Worm (Caenorhabditis elegans) whole organism, L3 larva: ENCODE results near the gene col-151.

ENCODE experiments used
- R02D3.7 ChIP-seq: fragments of 150-350 bp; optimal IDR thresholded peaks from 2 replicates; lab custom pipeline; 2014; ENCODE audit warnings: missing biosample characterization, missing genetic modification characterization
- ZK546.5 ChIP-seq: sonication (generic microtip); optimal IDR thresholded peaks from 2 replicates; lab custom pipeline; 2017; ENCODE audit warnings: missing biosample characterization, missing genetic modification characterization
- aly-2 ChIP-seq: fragments of 150-350 bp; optimal IDR thresholded peaks from 2 replicates; lab custom pipeline; 2014; ENCODE audit warnings: missing biosample characterization, missing genetic modification characterization
- ceh-16 ChIP-seq: sonication (generic microtip); optimal IDR thresholded peaks from 2 replicates; lab custom pipeline; 2017; ENCODE audit warnings: missing biosample characterization, missing genetic modification characterization
- ceh-28 ChIP-seq: fragments of 150-350 bp; optimal IDR thresholded peaks from 2 replicates; lab custom pipeline; 2014; ENCODE audit warnings: missing biosample characterization, missing genetic modification reagents, missing genetic modification characterization
- ceh-9 ChIP-seq: sonication (generic microtip); optimal IDR thresholded peaks from 2 replicates; lab custom pipeline; 2018; ENCODE audit warnings: missing biosample characterization, missing genetic modification characterization
- egl-27 ChIP-seq: sonication (generic microtip); optimal IDR thresholded peaks from 4 replicates; lab custom pipeline; 2017; ENCODE audit warnings: missing biosample characterization, missing genetic modification reagents, missing genetic modification characterization
- egl-5 ChIP-seq: fragments of 150-350 bp; optimal IDR thresholded peaks from 2 replicates; lab custom pipeline; 2017; ENCODE audit warnings: missing biosample characterization, missing genetic modification reagents, missing genetic modification characterization, inconsistent platforms
- elt-1 ChIP-seq: fragments of 150-350 bp; optimal IDR thresholded peaks from 2 replicates; lab custom pipeline; 2014; ENCODE audit warnings: missing biosample characterization, missing genetic modification characterization
- elt-2 ChIP-seq: sonication (generic microtip); optimal IDR thresholded peaks from 2 replicates; lab custom pipeline; 2016; ENCODE audit warnings: missing genetic modification reagents, mild to moderate bottlenecking, missing genetic modification characterization, missing compliant biosample characterization
- elt-3 ChIP-seq, 3 experiments: fragments of 150-350 bp in 1 of 3; sonication (generic microtip) in 2 of 3; optimal IDR thresholded peaks; 2 replicates in 2 of 3; 4 replicates in 1 of 3; lab custom pipeline; 2014 to 2017; ENCODE audit warnings: missing biosample characterization in 3 of 3, missing genetic modification characterization in 3 of 3
- eor-1 ChIP-seq, 2 experiments: fragments of 150-350 bp; optimal IDR thresholded peaks; 2 replicates each; lab custom pipeline; 2014 to 2018; ENCODE audit warnings: missing biosample characterization in 2 of 2, missing genetic modification characterization in 2 of 2
- fkh-10 ChIP-seq: sonication (generic microtip); optimal IDR thresholded peaks from 2 replicates; lab custom pipeline; 2017; ENCODE audit warnings: missing biosample characterization, missing genetic modification reagents, missing genetic modification characterization
- fkh-2 ChIP-seq: fragments of 150-350 bp; optimal IDR thresholded peaks from 2 replicates; lab custom pipeline; 2014; ENCODE audit warnings: missing biosample characterization, missing genetic modification reagents, missing genetic modification characterization
- fos-1 ChIP-seq: fragments of 150-350 bp; optimal IDR thresholded peaks from 2 replicates; lab custom pipeline; 2014; ENCODE audit warnings: missing biosample characterization, missing genetic modification characterization
- jun-1 ChIP-seq: fragments of 150-350 bp; optimal IDR thresholded peaks from 2 replicates; lab custom pipeline; 2014; ENCODE audit warnings: missing biosample characterization, missing genetic modification reagents, missing genetic modification characterization
- lin-15B ChIP-seq: fragments of 150-350 bp; optimal IDR thresholded peaks from 2 replicates; lab custom pipeline; 2014; ENCODE audit warnings: missing biosample characterization, missing genetic modification characterization
- lin-39 ChIP-seq: fragments of 150-350 bp; optimal IDR thresholded peaks from 2 replicates; lab custom pipeline; 2018; ENCODE audit warnings: missing biosample characterization, missing genetic modification reagents, missing genetic modification characterization
- lsy-12 ChIP-seq: sonication (generic microtip); optimal IDR thresholded peaks from 2 replicates; lab custom pipeline; 2016; ENCODE audit warnings: mild to moderate bottlenecking, missing genetic modification characterization, missing compliant biosample characterization
- mdl-1 ChIP-seq: fragments of 150-350 bp; optimal IDR thresholded peaks from 2 replicates; lab custom pipeline; 2014; ENCODE audit warnings: missing biosample characterization, missing genetic modification characterization
- nhr-11 ChIP-seq: fragments of 150-350 bp; optimal IDR thresholded peaks from 2 replicates; lab custom pipeline; 2014; ENCODE audit warnings: missing biosample characterization, missing genetic modification characterization
- nhr-12 ChIP-seq: fragments of 150-350 bp; optimal IDR thresholded peaks from 2 replicates; lab custom pipeline; 2014; ENCODE audit warnings: missing biosample characterization, missing genetic modification characterization
- nhr-23 ChIP-seq: fragments of 150-350 bp; optimal IDR thresholded peaks from 2 replicates; lab custom pipeline; 2014; ENCODE audit warnings: missing biosample characterization, missing genetic modification reagents, missing genetic modification characterization
- nhr-25 ChIP-seq: sonication (generic microtip); optimal IDR thresholded peaks from 2 replicates; lab custom pipeline; 2017; ENCODE audit warnings: missing biosample characterization, missing genetic modification characterization
- nhr-28 ChIP-seq: fragments of 150-350 bp; optimal IDR thresholded peaks from 2 replicates; lab custom pipeline; 2014; ENCODE audit warnings: missing biosample characterization, missing genetic modification characterization
- nhr-43 ChIP-seq: sonication (generic microtip); optimal IDR thresholded peaks from 2 replicates; lab custom pipeline; 2016; ENCODE audit warnings: mild to moderate bottlenecking, missing genetic modification characterization, missing compliant biosample characterization; ENCODE audit not compliant: poor library complexity, severe bottlenecking
- nhr-67 ChIP-seq: fragments of 150-350 bp; optimal IDR thresholded peaks from 2 replicates; lab custom pipeline; 2014; ENCODE audit warnings: missing biosample characterization, missing genetic modification characterization
- nhr-76 ChIP-seq: fragments of 150-350 bp; sonication (generic microtip); optimal IDR thresholded peaks from 5 replicates; lab custom pipeline; 2014; ENCODE audit warnings: missing biosample characterization, missing genetic modification characterization
- pha-4 ChIP-seq: fragments of 150-350 bp; optimal IDR thresholded peaks from 2 replicates; lab custom pipeline; 2014; ENCODE audit warnings: missing biosample characterization, missing genetic modification reagents, missing genetic modification characterization
- pqm-1 ChIP-seq: fragments of 150-350 bp; optimal IDR thresholded peaks from 2 replicates; lab custom pipeline; 2017; ENCODE audit warnings: missing biosample characterization, missing genetic modification characterization, inconsistent platforms
- sea-2 ChIP-seq: fragments of 150-350 bp; sonication (generic microtip); optimal IDR thresholded peaks from 4 replicates; lab custom pipeline; 2014; ENCODE audit warnings: missing biosample characterization, missing genetic modification reagents, missing genetic modification characterization
- skn-1 ChIP-seq: fragments of 150-350 bp; optimal IDR thresholded peaks from 2 replicates; lab custom pipeline; 2014; ENCODE audit warnings: missing biosample characterization, missing genetic modification characterization
- snpc-4 ChIP-seq: fragments of 150-350 bp; optimal IDR thresholded peaks from 2 replicates; lab custom pipeline; 2014; ENCODE audit warnings: missing biosample characterization, missing genetic modification characterization
- tbx-2 ChIP-seq: sonication (generic microtip); optimal IDR thresholded peaks from 2 replicates; lab custom pipeline; 2016; ENCODE audit warnings: mild to moderate bottlenecking, missing genetic modification characterization, missing compliant biosample characterization
- unc-39 ChIP-seq: sonication (generic microtip); optimal IDR thresholded peaks from 4 replicates; lab custom pipeline; 2017; ENCODE audit warnings: missing biosample characterization, missing genetic modification characterization
- unc-62 ChIP-seq: fragments of 150-350 bp; sonication (generic microtip); optimal IDR thresholded peaks from 4 replicates; lab custom pipeline; 2014; ENCODE audit warnings: missing biosample characterization, missing genetic modification reagents, missing genetic modification characterization
- zag-1 ChIP-seq: fragments of 150-350 bp; optimal IDR thresholded peaks from 2 replicates; lab custom pipeline; 2014; ENCODE audit warnings: missing biosample characterization, missing genetic modification characterization
- ztf-11 ChIP-seq: fragments of 150-350 bp; optimal IDR thresholded peaks from 2 replicates; lab custom pipeline; 2014; ENCODE audit warnings: missing biosample characterization, missing genetic modification characterization

The col-151 gene

ce11 chrV:10410030-10410713, 15.1 kb upstream of the col-151 start, which contains the start of gene F15H10.12:
Gene F15H10.12 (minus strand): TSS chrV:10410080.
- no peak for TF ChIP-seq ZK546.5 (tag; lab: Kevin White, UChicago)
- no peak for TF ChIP-seq lsy-12 (tag; lab: Kevin White, UChicago)
- TF ChIP-seq unc-62 (GFP tag; lab: Kevin White, UChicago), result no peak
- TF ChIP-seq nhr-43, result no peak
- TF ChIP-seq nhr-28 (tag; lab: Kevin White, UChicago), result no peak
- TF ChIP-seq fkh-10 (GFP tag; lab: Kevin White, UChicago), result no peak
- no peak for TF ChIP-seq egl-27 (tag; lab: Kevin White, UChicago)
- TF ChIP-seq nhr-76, result no peak
- TF ChIP-seq unc-39 (tag; lab: Kevin White, UChicago), result no peak
- TF ChIP-seq lin-39 (tag; lab: Kevin White, UChicago), result no peak
- TF ChIP-seq ceh-16, result no peak
- no peak for TF ChIP-seq ceh-9 (tag; lab: Kevin White, UChicago)
- no peak for TF ChIP-seq nhr-12 (tag; lab: Kevin White, UChicago)
- no peak for TF ChIP-seq fkh-2
- no peak for TF ChIP-seq ztf-11
- no peak for TF ChIP-seq tbx-2 (tag; lab: Kevin White, UChicago)
- TF ChIP-seq nhr-25 (tag; lab: Kevin White, UChicago), result no peak
- no peak for TF ChIP-seq zag-1
- TF ChIP-seq aly-2, result no peak

DNA sequence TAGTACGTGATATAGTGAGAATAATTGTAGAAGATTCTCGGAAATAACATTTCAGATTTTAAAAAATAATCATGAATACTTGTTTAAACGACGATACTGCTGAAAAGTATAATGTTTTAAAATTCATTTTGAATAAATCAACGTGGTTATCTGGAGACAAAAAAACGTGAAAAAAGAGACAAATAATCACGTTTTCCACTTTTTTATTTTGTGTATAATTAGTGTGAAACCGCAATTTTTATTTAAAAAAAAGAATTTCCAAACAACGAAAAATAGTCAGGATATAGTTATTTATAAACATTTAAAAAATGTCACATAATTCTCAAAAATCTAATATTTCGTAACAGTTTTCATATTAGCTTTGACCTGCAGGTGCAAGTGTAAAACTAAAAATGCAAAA, 11.3 kb upstream of the col-151 start, which contains the start of gene F15H10.7:
TSS of gene F15H10.7 (minus strand) at position 101 of the 400 bp plus-strand sequence.
- TF ChIP-seq tbx-2 (tag; lab: Kevin White, UChicago) (no peak), skn-1 (tag; lab: Kevin White, UChicago) (no peak)

ce11 chrV:10404701-10405100, 9.7 kb upstream of the col-151 start:
- TF ChIP-seq fos-1 (no peak), lsy-12 (tag; lab: Kevin White, UChicago) (no peak), nhr-11 (no peak), fkh-2 (no peak), eor-1 (tag; optimal IDR thresholded peaks at IDR 0.05; lab: Kevin White, UChicago) (no peak), pha-4 (no peak), egl-5 (tag; lab: Kevin White, UChicago) (no peak), tbx-2 (tag; lab: Kevin White, UChicago) (no peak), nhr-43 (no peak)

DNA sequence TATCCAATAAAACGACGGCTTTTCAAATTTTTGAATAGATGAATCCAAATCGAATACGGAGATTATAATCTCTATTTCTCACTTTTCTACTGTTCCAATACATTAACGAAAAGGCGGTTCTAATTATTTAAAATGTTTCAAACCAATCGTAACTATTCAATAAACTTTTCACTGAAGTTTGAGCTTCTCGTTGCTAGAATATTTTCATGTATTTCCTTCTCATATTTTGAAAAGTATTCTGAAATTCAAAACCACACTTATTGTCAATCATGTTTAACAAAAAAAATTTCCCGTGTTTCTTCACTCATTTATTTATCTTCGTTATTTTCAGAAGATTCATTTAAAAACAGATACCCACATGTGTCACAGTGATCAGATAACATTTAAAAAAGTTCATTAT, 7.8 kb upstream of the col-151 start, which contains the start of gene F15H10.8:
TSS of gene F15H10.8 (minus strand) at position 101 of the 400 bp plus-strand sequence.
- no peak for TF ChIP-seq elt-1 (tag; lab: Kevin White, UChicago)
- no peak for TF ChIP-seq nhr-76
- no peak for TF ChIP-seq sea-2 (GFP tag; lab: Kevin White, UChicago)
- no peak for TF ChIP-seq pha-4
- TF ChIP-seq lsy-12 (tag; lab: Kevin White, UChicago), result no peak
- TF ChIP-seq ceh-16, result no peak
- no peak for TF ChIP-seq nhr-23 (tag; lab: Kevin White, UChicago)
- no peak for TF ChIP-seq elt-2
- TF ChIP-seq elt-3 (tag; optimal IDR thresholded peaks at IDR 0.05; lab: Kevin White, UChicago), result no peak
- TF ChIP-seq jun-1 (tag; lab: Kevin White, UChicago), result no peak
- TF ChIP-seq snpc-4 (tag; lab: Kevin White, UChicago), result no peak
- no peak for TF ChIP-seq ceh-28 (tag; lab: Kevin White, UChicago)
- no peak for TF ChIP-seq skn-1 (tag; lab: Kevin White, UChicago)
- TF ChIP-seq tbx-2 (tag; lab: Kevin White, UChicago), result no peak
- TF ChIP-seq nhr-28 (tag; lab: Kevin White, UChicago), result no peak
- TF ChIP-seq ceh-9 (tag; lab: Kevin White, UChicago), result no peak
- no peak for TF ChIP-seq egl-27 (tag; lab: Kevin White, UChicago)

ce11 chrV:10399290-10399689, 4.3 kb upstream of the col-151 start:
- TF ChIP-seq egl-5 (tag; lab: Kevin White, UChicago) (no peak), nhr-12 (tag; lab: Kevin White, UChicago) (no peak), lin-39 (tag; lab: Kevin White, UChicago) (no peak), ZK546.5 (tag; lab: Kevin White, UChicago) (no peak), pqm-1 (tag; lab: Kevin White, UChicago) (peak; percentile 80), unc-62 (GFP tag; lab: Kevin White, UChicago) (no peak), eor-1 (tag; optimal IDR thresholded peaks at IDR 0.05; lab: Kevin White, UChicago) (no peak), ceh-9 (tag; lab: Kevin White, UChicago) (no peak), jun-1 (tag; lab: Kevin White, UChicago) (peak; percentile 14), elt-2 (peak; percentile 96), mdl-1 (tag; lab: Kevin White, UChicago) (no peak), sea-2 (GFP tag; lab: Kevin White, UChicago) (no peak), R02D3.7 (tag; lab: Kevin White, UChicago) (no peak), lin-15B (tag; lab: Kevin White, UChicago) (no peak), fkh-2 (no peak), nhr-67 (tag; lab: Kevin White, UChicago) (no peak), nhr-11 (no peak), pha-4 (peak; percentile 53), ceh-16 (no peak), egl-27 (tag; lab: Kevin White, UChicago) (no peak)
